Fruit fly (Drosophila melanogaster): ENCODE results near the gene yata.
A peak's percentile ranks its signal among the peaks of the same experiment; 100 is the strongest.

The yata gene

DNA sequence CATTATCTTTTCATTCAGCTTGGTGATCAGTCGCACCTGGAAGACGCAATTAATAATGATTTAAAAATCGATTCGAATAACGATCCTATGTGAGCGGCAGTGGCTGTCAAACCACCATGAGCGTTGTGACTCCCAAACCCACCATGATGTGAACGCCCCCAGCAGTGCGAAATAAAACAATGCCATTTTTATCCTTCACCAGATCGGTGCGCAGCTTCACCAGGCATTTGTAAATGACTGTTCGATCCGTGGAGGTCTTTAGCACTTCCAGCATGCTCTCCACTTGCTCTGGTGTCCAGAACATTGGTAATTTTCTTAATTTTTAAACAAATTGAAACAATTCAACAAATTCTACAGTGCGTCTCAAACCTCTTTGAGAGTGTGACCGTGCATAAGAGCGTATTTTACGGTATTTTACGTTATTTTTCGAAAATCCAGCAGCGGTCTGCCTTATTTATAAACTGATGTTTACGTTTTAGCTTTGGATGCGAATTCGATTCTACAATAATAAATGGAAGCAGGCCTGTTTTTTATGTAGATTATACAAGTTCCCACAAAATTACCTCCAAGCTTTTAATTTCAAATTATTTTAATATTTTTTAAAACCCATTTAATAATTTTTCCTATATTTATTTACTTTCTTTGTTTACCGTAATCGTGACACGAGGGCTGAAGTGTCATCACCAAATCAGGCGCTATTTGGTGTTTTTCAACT, 50.1 kb downstream of the yata start, which contains the start of the genes Rnb and Drice (continued):
- TF ChIP-seq Fer2 (tag; optimal IDR thresholded peaks at IDR 0.05) (peak; percentile 12), Rx (GFP tag; IDR thresholded peaks at IDR 0.05) (peak; percentile 41), gce (GFP tag; IDR thresholded peaks at IDR 0.05) (0 out of 3 replicates have a peak, but pooled peaks have one; percentile 51), Asciz (GFP tag; optimal IDR thresholded peaks at IDR 0.05) (no peak), Hmr (GFP tag; optimal IDR thresholded peaks at IDR 0.05) (no peak), CG1792 (GFP tag; optimal IDR thresholded peaks at IDR 0.05) (no peak), CG15696 (tag; optimal IDR thresholded peaks at IDR 0.05) (peak; percentile 84), corto (GFP tag; optimal IDR thresholded peaks at IDR 0.05) (no peak), CG34224 (GFP tag; IDR thresholded peaks at IDR 0.05; ENCODE audit: partially characterized antibody) (peak; percentile 56; the same call in 2 of the 3 replicates), CG7271 (tag; optimal IDR thresholded peaks at IDR 0.05) (no peak), ssp (GFP tag; IDR thresholded peaks at IDR 0.05) (peak; percentile 35), D19A (tag; optimal IDR thresholded peaks at IDR 0.05) (no peak), NfI (GFP tag; optimal IDR thresholded peaks at IDR 0.05) (peak; percentile 44), Ets97D (GFP tag; optimal IDR thresholded peaks at IDR 0.05) (no peak), hkb (optimal IDR thresholded peaks at IDR 0.05) (peak; percentile 62), hkb (GFP tag; IDR thresholded peaks at IDR 0.05) (peak; percentile 61), shn (GFP tag; optimal IDR thresholded peaks at IDR 0.05) (no peak), tna (GFP tag; IDR thresholded peaks at IDR 0.05; ENCODE audit: partially characterized antibody) (no peak; the same call in 1 of the 2 replicates), so (GFP tag; IDR thresholded peaks at IDR 0.05) (no peak), CG18262 (tag; optimal IDR thresholded peaks at IDR 0.05) (no peak), CG14014 (GFP tag; IDR thresholded peaks at IDR 0.05) (peak; percentile 48; the same call in 1 of the 2 replicates), CG7372 (GFP tag; IDR thresholded peaks at IDR 0.05) (no peak), zen2 (GFP tag; IDR thresholded peaks at IDR 0.05; ENCODE audit: partially characterized antibody) (no peak), CG3726 (GFP tag; IDR thresholded peaks at IDR 0.05) (no peak), jumu (GFP tag; optimal IDR thresholded peaks at IDR 0.05) (no peak), stwl (tag; optimal IDR thresholded peaks at IDR 0.05) (peak; percentile 6), CG7987 (GFP tag; optimal IDR thresholded peaks at IDR 0.05) (peak; percentile 73), kni (GFP tag; optimal IDR thresholded peaks at IDR 0.05) (no peak), CG8281 (tag; optimal IDR thresholded peaks at IDR 0.05) (peak; percentile 40), wor (GFP tag; IDR thresholded peaks at IDR 0.05) (no peak), lilli (GFP tag; optimal IDR thresholded peaks at IDR 0.05) (peak; percentile 48), inv (GFP tag; IDR thresholded peaks at IDR 0.05; ENCODE audit: partially characterized antibody) (peak; percentile 60), HHEX (GFP tag; optimal IDR thresholded peaks at IDR 0.05) (peak; percentile 50), NC2β (GFP tag; optimal IDR thresholded peaks at IDR 0.05) (no peak), fd102C (GFP tag; optimal IDR thresholded peaks at IDR 0.05) (no peak), sima (GFP tag; optimal IDR thresholded peaks at IDR 0.05) (no peak), MESR4 (GFP tag; optimal IDR thresholded peaks at IDR 0.05) (peak; percentile 90), seq (GFP tag; IDR thresholded peaks at IDR 0.05) (no peak), toy (GFP tag; IDR thresholded peaks at IDR 0.05) (no peak), knrl (GFP tag; IDR thresholded peaks at IDR 0.05; ENCODE audit: partially characterized antibody) (peak; percentile 66), CG30020 (tag; optimal IDR thresholded peaks at IDR 0.05) (no peak), Jarid2 (GFP tag; optimal IDR thresholded peaks at IDR 0.05) (no peak), CTCF (GFP tag; optimal IDR thresholded peaks at IDR 0.05) (no peak), vnd (GFP tag; IDR thresholded peaks at IDR 0.05; ENCODE audit: partially characterized antibody) (peak; percentile 63), CG10979 (tag; optimal IDR thresholded peaks at IDR 0.05) (peak; percentile 78), Xrp1 (GFP tag; IDR thresholded peaks at IDR 0.05) (0 out of 2 replicates have a peak, but pooled peaks have one; percentile 50), Sox100B (GFP tag; optimal IDR thresholded peaks at IDR 0.05) (no peak), Sry-δ (GFP tag; optimal IDR thresholded peaks at IDR 0.05) (peak; percentile 65), gcm2 (GFP tag; optimal IDR thresholded peaks at IDR 0.05) (no peak)

Measured in whole organism, embryonic.